Worm (Caenorhabditis elegans) whole organism, midembryonic: ENCODE results near the gene rgs-6.

Experiments
- T22C8.4 ChIP-seq: fragments of 200-800 bp; sonication (Bioruptor generic); IDR thresholded peaks from 2 replicates; pipeline ENCODE4 v1.3.6; 2022; ENCODE audit warnings: missing genetic modification characterization, missing compliant biosample characterization
- cog-1 ChIP-seq: sonication (generic microtip); optimal IDR thresholded peaks from 2 replicates; lab custom pipeline; 2016; ENCODE audit warnings: missing genetic modification characterization, missing compliant biosample characterization
- flt-1 ChIP-seq: fragments of 200-800 bp; sonication (Bioruptor generic); IDR thresholded peaks from 2 replicates; pipeline ENCODE4 v1.3.6; 2022; ENCODE audit warnings: missing genetic modification characterization, missing compliant biosample characterization
- klf-2 ChIP-seq: fragments of 200-800 bp; sonication (Bioruptor generic); conservative IDR thresholded peaks from 2 replicates; pipeline ENCODE4 v1.3.6; 2022; ENCODE audit warnings: missing genetic modification reagents, missing genetic modification characterization, missing compliant biosample characterization
- med-1 ChIP-seq: sonication (generic microtip); optimal IDR thresholded peaks from 2 replicates; lab custom pipeline; 2017; ENCODE audit warnings: missing genetic modification characterization, mild to moderate bottlenecking, missing compliant biosample characterization, antibody characterized with exemption, missing genetic modification reagents; ENCODE audit not compliant: insufficient read depth
- ref-1 ChIP-seq: fragments of 200-800 bp; sonication (Bioruptor generic); conservative IDR thresholded peaks from 2 replicates; pipeline ENCODE4 v1.3.6; 2022; ENCODE audit warnings: missing genetic modification reagents, missing genetic modification characterization, missing compliant biosample characterization
- tab-1 ChIP-seq: fragments of 200-800 bp; sonication (Bioruptor generic); IDR thresholded peaks from 2 replicates; pipeline ENCODE4 v1.3.6; 2022; ENCODE audit warnings: missing genetic modification characterization, missing compliant biosample characterization
- ztf-23 ChIP-seq: fragments of 200-800 bp; sonication (Bioruptor generic); IDR thresholded peaks from 2 replicates; pipeline ENCODE4 v1.3.6; 2022; ENCODE audit warnings: missing genetic modification reagents, missing genetic modification characterization, missing compliant biosample characterization
- ztf-29 ChIP-seq: fragments of 200-800 bp; sonication (Bioruptor generic); IDR thresholded peaks from 2 replicates; pipeline ENCODE4 v1.3.6; 2022; ENCODE audit warnings: missing genetic modification reagents, missing genetic modification characterization, missing compliant biosample characterization

rgs-6 gene

ce11 chrX:5715831-5716364 is 17.7 kb downstream of the rgs-6 start:
- TF ChIP-seq cog-1 (no peak), tab-1 (GFP tag; lab: Robert Waterston, UW) (no peak), ztf-29 (no peak), ztf-23 (GFP tag; lab: Robert Waterston, UW) (no peak)

ce11 chrX:5715369-5715768 is 18.2 kb downstream of the rgs-6 start:
- TF ChIP-seq klf-2 (no peak), cog-1 (no peak), ztf-29 (no peak), med-1 (GFP tag; lab: Kevin White, UChicago) (no peak), T22C8.4 (GFP tag; lab: Robert Waterston, UW) (no peak), ztf-23 (GFP tag; lab: Robert Waterston, UW) (no peak), flt-1 (GFP tag; lab: Robert Waterston, UW) (no peak), tab-1 (GFP tag; lab: Robert Waterston, UW) (no peak), ref-1 (no peak)

- no peak for TF ChIP-seq cog-1
- no peak for TF ChIP-seq klf-2
- no peak for TF ChIP-seq ref-1
- TF ChIP-seq tab-1 (GFP tag; lab: Robert Waterston, UW) = no peak
- TF ChIP-seq T22C8.4 (GFP tag; lab: Robert Waterston, UW) = no peak
- no peak for TF ChIP-seq ztf-23 (GFP tag; lab: Robert Waterston, UW)
- TF ChIP-seq flt-1 (GFP tag; lab: Robert Waterston, UW) = no peak
- no peak for TF ChIP-seq ztf-29
- no peak for TF ChIP-seq med-1 (GFP tag; lab: Kevin White, UChicago)
These were observed 19.4 kb downstream of the rgs-6 start, which contains the start of gene cyp-43A1 for ce11 chrX:5714077-5714675. cyp-43A1 (plus strand) TSS chrX:5714522.

- TF ChIP-seq ref-1 (no peak; the same call in 1 of the 2 replicates), flt-1 (GFP tag; lab: Robert Waterston, UW) (peak; percentile 40; the same call in 1 of the 2 replicates), T22C8.4 (GFP tag; lab: Robert Waterston, UW) (no peak), ztf-23 (GFP tag; lab: Robert Waterston, UW) (peak; percentile 38; the same call in 1 of the 2 replicates), cog-1 (no peak)
These were observed 20.1 kb downstream of the rgs-6 start for ce11 chrX:5713479-5713878.

- TF ChIP-seq ztf-29 (no peak), T22C8.4 (GFP tag; lab: Robert Waterston, UW) (no peak), cog-1 (no peak), klf-2 (no peak), tab-1 (GFP tag; lab: Robert Waterston, UW) (no peak), ref-1 (no peak), med-1 (GFP tag; lab: Kevin White, UChicago) (no peak)
These were observed 22.9 kb downstream of the rgs-6 start, which contains the start of gene cat-1 for ce11 chrX:5710637-5711036. cat-1 (minus strand) TSS chrX:5710737.

- TF ChIP-seq klf-2 = no peak
- no peak for TF ChIP-seq ztf-23 (GFP tag; lab: Robert Waterston, UW)
- no peak for TF ChIP-seq med-1 (GFP tag; lab: Kevin White, UChicago)
- TF ChIP-seq cog-1 = no peak
- TF ChIP-seq flt-1 (GFP tag; lab: Robert Waterston, UW) = no peak
- TF ChIP-seq T22C8.4 (GFP tag; lab: Robert Waterston, UW) = no peak
- TF ChIP-seq ref-1 = no peak
- TF ChIP-seq tab-1 (GFP tag; lab: Robert Waterston, UW) = no peak
- TF ChIP-seq ztf-29 = no peak
These were observed 24.4 kb downstream of the rgs-6 start for ce11 chrX:5709205-5709604.

- TF ChIP-seq ref-1 = peak; percentile 92
- peak; percentile 92 for TF ChIP-seq ztf-29
- peak; percentile 81 for TF ChIP-seq med-1 (GFP tag; lab: Kevin White, UChicago)
- TF ChIP-seq klf-2 = peak; percentile 92
- TF ChIP-seq tab-1 (GFP tag; lab: Robert Waterston, UW) = peak; percentile 98
- TF ChIP-seq cog-1 = peak; percentile 77
- peak; percentile 97 for TF ChIP-seq ztf-23 (GFP tag; lab: Robert Waterston, UW)
- peak; percentile 97 for TF ChIP-seq T22C8.4 (GFP tag; lab: Robert Waterston, UW)
- peak; percentile 99 for TF ChIP-seq flt-1 (GFP tag; lab: Robert Waterston, UW)
These were observed 25.8 kb downstream of the rgs-6 start for ce11 chrX:5707809-5708208.

- TF ChIP-seq klf-2 (no peak), med-1 (GFP tag; lab: Kevin White, UChicago) (no peak), T22C8.4 (GFP tag; lab: Robert Waterston, UW) (no peak), ref-1 (no peak), ztf-23 (GFP tag; lab: Robert Waterston, UW) (no peak), cog-1 (no peak)
These were observed 34.0 kb downstream of the rgs-6 start for ce11 chrX:5699555-5699954.

- TF ChIP-seq ref-1 (no peak), med-1 (GFP tag; lab: Kevin White, UChicago) (no peak), tab-1 (GFP tag; lab: Robert Waterston, UW) (no peak), ztf-29 (no peak), cog-1 (no peak), ztf-23 (GFP tag; lab: Robert Waterston, UW) (no peak), T22C8.4 (GFP tag; lab: Robert Waterston, UW) (no peak), klf-2 (no peak), flt-1 (GFP tag; lab: Robert Waterston, UW) (no peak)
These were observed 35.2 kb downstream of the rgs-6 start for ce11 chrX:5698419-5698818.

ce11 chrX:5697208-5697607 is 36.4 kb downstream of the rgs-6 start, which contains the start of gene W01C8.5:
W01C8.5 (minus strand) TSS chrX:5697308.
- no peak for TF ChIP-seq ztf-29
- TF ChIP-seq T22C8.4 (GFP tag; lab: Robert Waterston, UW) = no peak
- no peak for TF ChIP-seq flt-1 (GFP tag; lab: Robert Waterston, UW)
- no peak for TF ChIP-seq ztf-23 (GFP tag; lab: Robert Waterston, UW)
- TF ChIP-seq cog-1 = no peak
- TF ChIP-seq med-1 (GFP tag; lab: Kevin White, UChicago) = no peak
- no peak for TF ChIP-seq tab-1 (GFP tag; lab: Robert Waterston, UW)
- no peak for TF ChIP-seq klf-2
- no peak for TF ChIP-seq ref-1
